Fruit fly (Drosophila melanogaster): ENCODE results near the gene MED6.

Gene MED6

DNA sequence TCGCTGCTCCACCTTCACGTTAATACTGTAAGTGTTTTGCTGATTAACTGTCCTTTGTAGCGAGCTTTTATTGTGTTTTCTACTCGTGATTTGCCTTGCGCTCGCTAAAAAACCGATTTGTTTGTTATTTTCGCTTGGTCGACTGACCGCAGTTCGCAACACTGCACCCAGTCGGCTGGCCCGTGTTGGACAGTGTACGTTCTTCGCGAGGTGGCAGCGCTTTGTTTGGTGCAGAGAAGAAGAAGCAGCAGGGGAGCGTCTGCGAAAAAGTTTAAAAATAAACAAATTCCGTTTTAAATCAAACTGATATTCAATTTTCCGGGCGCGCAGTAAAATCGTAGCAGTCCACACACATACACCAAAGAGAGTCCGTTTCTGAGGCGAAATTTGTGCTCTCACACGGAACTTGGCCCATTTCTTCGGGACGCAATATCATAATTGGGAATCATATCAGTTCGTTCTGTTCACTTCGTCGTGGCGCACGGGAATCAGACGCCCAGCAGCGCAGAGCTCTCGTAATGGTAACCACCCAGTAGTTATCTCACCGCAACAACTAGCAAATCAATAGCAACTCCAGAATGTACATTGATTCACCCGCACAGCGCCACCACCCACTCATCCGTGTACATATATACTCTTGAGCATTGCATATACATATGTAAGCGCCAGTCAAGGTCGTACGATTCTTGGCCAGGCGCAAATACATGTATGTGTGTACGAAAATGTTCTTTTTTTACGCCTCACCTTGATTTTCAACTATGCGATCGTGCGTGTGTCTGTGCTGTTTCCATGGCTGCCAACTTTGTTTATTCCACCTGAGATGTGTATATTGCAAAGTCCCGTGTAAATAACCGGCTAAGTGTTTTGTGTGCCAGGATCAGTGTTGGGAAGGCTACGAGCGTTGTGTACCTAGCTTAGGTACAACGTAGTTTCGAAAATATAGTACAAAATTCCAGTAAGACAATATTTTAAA, 878 bp downstream of the MED6 start, which contains the start of gene Naa80 (continued):
- TF ChIP-seq pb (GFP tag; optimal IDR thresholded peaks at IDR 0.05) (peak; percentile 48), CG4360 (GFP tag; IDR thresholded peaks at IDR 0.05) (0 out of 2 replicates have a peak, but pooled peaks have one; percentile 11), CG14860 (GFP tag; IDR thresholded peaks at IDR 0.05; ENCODE audit: partially characterized antibody) (no peak), Hmr (GFP tag; optimal IDR thresholded peaks at IDR 0.05) (peak; percentile 83), CG10274 (GFP tag; optimal IDR thresholded peaks at IDR 0.05) (peak; percentile 12), CG9215 (GFP tag; IDR thresholded peaks at IDR 0.05) (peak; percentile 30; the same call in 1 of the 2 replicates), CG10959 (GFP tag; IDR thresholded peaks at IDR 0.05) (no peak), hkb (optimal IDR thresholded peaks at IDR 0.05) (peak; percentile 81), hkb (GFP tag; IDR thresholded peaks at IDR 0.05) (peak; percentile 37; the same call in 1 of the 2 replicates), Kr (GFP tag; optimal IDR thresholded peaks at IDR 0.05) (no peak), CG6765 (GFP tag; optimal IDR thresholded peaks at IDR 0.05) (peak; percentile 35), CG2678 (tag; optimal IDR thresholded peaks at IDR 0.05) (no peak), pnt (GFP tag; optimal IDR thresholded peaks at IDR 0.05) (peak; percentile 44), cwo (GFP tag; optimal IDR thresholded peaks at IDR 0.05) (peak; percentile 25), Bteb2 (GFP tag; optimal IDR thresholded peaks at IDR 0.05) (peak; percentile 50), hbn (GFP tag; IDR thresholded peaks at IDR 0.05; ENCODE audit: partially characterized antibody) (no peak), CG4820 (GFP tag; optimal IDR thresholded peaks at IDR 0.05) (peak; percentile 8), CG3847 (GFP tag; IDR thresholded peaks at IDR 0.05) (peak; percentile 94), NfI (GFP tag; optimal IDR thresholded peaks at IDR 0.05) (peak; percentile 82), CG10543 (GFP tag; optimal IDR thresholded peaks at IDR 0.05) (peak; percentile 72), Pdp1 (GFP tag; optimal IDR thresholded peaks at IDR 0.05) (peak; percentile 54 to 73), esg (GFP tag; conservative IDR thresholded peaks at IDR 0.05) (no peak), sim (GFP tag; IDR thresholded peaks at IDR 0.05) (no peak), Ets97D (GFP tag; optimal IDR thresholded peaks at IDR 0.05) (peak; percentile 87), Optix (GFP tag; IDR thresholded peaks at IDR 0.05) (no peak), CG10979 (tag; optimal IDR thresholded peaks at IDR 0.05) (peak; percentile 21), maf-S (GFP tag; optimal IDR thresholded peaks at IDR 0.05) (peak; percentile 84), sd (tag; optimal IDR thresholded peaks at IDR 0.05) (peak; percentile 52), crol (GFP tag; IDR thresholded peaks at IDR 0.05) (0 out of 2 replicates have a peak, but pooled peaks have one; percentile 20), CkIIα-i1 (GFP tag; IDR thresholded peaks at IDR 0.05) (no peak), Dp (GFP tag; optimal IDR thresholded peaks at IDR 0.05) (peak; percentile 83), bcd (GFP tag; optimal IDR thresholded peaks at IDR 0.05) (peak; percentile 58), CG2116 (GFP tag; optimal IDR thresholded peaks at IDR 0.05) (peak; percentile 81), bbx (GFP tag; IDR thresholded peaks at IDR 0.05; ENCODE audit: partially characterized antibody) (peak; percentile 65), Fer2 (tag; optimal IDR thresholded peaks at IDR 0.05) (peak; percentile 8), pita (GFP tag; optimal IDR thresholded peaks at IDR 0.05) (no peak), CG12659 (GFP tag; optimal IDR thresholded peaks at IDR 0.05) (peak; percentile 89), bsh (GFP tag; optimal IDR thresholded peaks at IDR 0.05) (peak in 1 of 2 experiments; percentile 35), CG3726 (GFP tag; IDR thresholded peaks at IDR 0.05) (no peak), gcm2 (GFP tag; optimal IDR thresholded peaks at IDR 0.05) (no peak), seq (GFP tag; IDR thresholded peaks at IDR 0.05) (0 out of 2 replicates have a peak, but pooled peaks have one; percentile 33), Hr51 (GFP tag; optimal IDR thresholded peaks at IDR 0.05) (peak in 1 of 2 experiments; percentile 85), CG10267 (tag; optimal IDR thresholded peaks at IDR 0.05) (peak; percentile 95), CG11560 (tag; IDR thresholded peaks at IDR 0.05) (no peak), CG12769 (tag; optimal IDR thresholded peaks at IDR 0.05) (peak; percentile 88), Dip3 (GFP tag; optimal IDR thresholded peaks at IDR 0.05) (peak; percentile 83), al (GFP tag; IDR thresholded peaks at IDR 0.05) (peak; percentile 61)
